Fruit fly (Drosophila melanogaster): ENCODE measurements around the gene CG13116.

CG13116 gene

DNA sequence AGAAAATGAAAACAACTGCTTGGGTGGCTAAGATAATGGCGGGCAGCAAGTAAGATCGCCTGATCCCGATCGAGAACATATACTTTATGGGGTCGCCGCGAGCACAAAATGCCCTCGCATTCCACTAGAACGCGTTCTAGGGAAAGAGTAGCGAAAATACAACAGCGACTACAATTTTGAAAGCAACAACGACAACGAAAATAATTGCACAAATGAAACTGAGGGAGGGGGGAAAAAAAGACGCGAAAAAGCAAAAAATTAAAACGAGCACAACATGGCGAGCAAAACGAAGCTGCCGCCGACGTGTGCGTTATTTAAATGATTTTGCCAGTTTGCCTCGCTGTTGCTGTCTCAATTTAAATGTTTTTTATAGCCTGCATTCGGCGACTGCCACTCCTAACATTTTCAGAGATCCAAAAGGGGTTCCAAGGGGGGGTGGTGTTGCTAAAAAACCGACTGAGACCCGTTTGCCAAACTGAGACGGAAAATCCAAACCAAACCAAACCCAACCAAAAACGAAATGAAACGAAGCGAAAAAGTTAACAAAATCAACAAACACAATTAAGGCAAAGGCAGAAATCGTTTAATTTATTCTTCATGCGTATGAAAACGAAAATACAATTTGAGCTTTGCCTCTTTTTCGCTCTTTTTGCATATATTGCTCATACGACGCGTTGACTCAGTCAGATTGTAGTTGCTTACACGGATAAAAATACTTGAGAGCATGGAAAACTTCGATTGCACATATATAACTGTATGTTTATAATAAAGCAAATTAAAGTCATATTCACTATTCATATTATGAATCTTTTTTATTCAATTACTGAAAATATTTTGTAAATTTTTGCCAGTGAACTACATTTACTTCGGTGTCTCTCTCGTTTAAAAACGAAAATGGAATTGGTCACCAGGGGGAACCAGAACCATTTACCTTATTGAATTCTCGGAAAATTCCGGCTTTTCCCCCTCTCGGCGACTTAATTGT lies 37.1 kb upstream of the CG13116 start (continued):
- TF ChIP-seq CG8089 (GFP tag; optimal IDR thresholded peaks at IDR 0.05), result no peak
- TF ChIP-seq gt (GFP tag; IDR thresholded peaks at IDR 0.05), result no peak
- TF ChIP-seq Atf3 (GFP tag; optimal IDR thresholded peaks at IDR 0.05), result no peak
- TF ChIP-seq NfI (GFP tag; optimal IDR thresholded peaks at IDR 0.05), result peak; percentile 56
- TF ChIP-seq Nf-YB (GFP tag; optimal IDR thresholded peaks at IDR 0.05), result peak; percentile 28
- peak; percentile 95 for TF ChIP-seq slbo (GFP tag; IDR thresholded peaks at IDR 0.05)
- no peak for TF ChIP-seq CG34224 (GFP tag; IDR thresholded peaks at IDR 0.05; ENCODE audit: partially characterized antibody)
- peak; percentile 38 for TF ChIP-seq Deaf1 (tag; optimal IDR thresholded peaks at IDR 0.05)
- TF ChIP-seq CG31365 (tag; optimal IDR thresholded peaks at IDR 0.05), result no peak
- TF ChIP-seq tll (GFP tag; optimal IDR thresholded peaks at IDR 0.05), result no peak
- TF ChIP-seq tio (GFP tag; optimal IDR thresholded peaks at IDR 0.05), result peak; percentile 49
- no peak for TF ChIP-seq CG1832 (GFP tag; optimal IDR thresholded peaks at IDR 0.05)
- no peak for TF ChIP-seq prd (optimal IDR thresholded peaks at IDR 0.05)
- TF ChIP-seq prd (GFP tag; IDR thresholded peaks at IDR 0.05), result peak; percentile 85
- TF ChIP-seq unc-4 (GFP tag; IDR thresholded peaks at IDR 0.05; ENCODE audit: partially characterized antibody), result no peak
- TF ChIP-seq CG4424 (GFP tag; optimal IDR thresholded peaks at IDR 0.05), result peak; percentile 26
- no peak for TF ChIP-seq CG7745 (tag; optimal IDR thresholded peaks at IDR 0.05)
- peak; percentile 81 for TF ChIP-seq CG14014 (GFP tag; IDR thresholded peaks at IDR 0.05)
- peak; percentile 78 for TF ChIP-seq vvl (GFP tag; IDR thresholded peaks at IDR 0.05)
- peak; percentile 53 for TF ChIP-seq scrt (GFP tag; optimal IDR thresholded peaks at IDR 0.05)
- no peak for TF ChIP-seq trh (GFP tag; optimal IDR thresholded peaks at IDR 0.05)
- TF ChIP-seq cg (GFP tag; optimal IDR thresholded peaks at IDR 0.05), result no peak
- no peak for TF ChIP-seq croc (GFP tag; conservative IDR thresholded peaks at IDR 0.05)
- no peak for TF ChIP-seq kah (GFP tag; optimal IDR thresholded peaks at IDR 0.05)
- TF ChIP-seq CG6813 (GFP tag; optimal IDR thresholded peaks at IDR 0.05), result no peak
- TF ChIP-seq CG9609 (GFP tag; optimal IDR thresholded peaks at IDR 0.05), result no peak
- TF ChIP-seq p53 (GFP tag; optimal IDR thresholded peaks at IDR 0.05), result no peak
- no peak for TF ChIP-seq CkIIα-i1 (GFP tag; IDR thresholded peaks at IDR 0.05)
- no peak for TF ChIP-seq sima (GFP tag; optimal IDR thresholded peaks at IDR 0.05)
- TF ChIP-seq pros (GFP tag; optimal IDR thresholded peaks at IDR 0.05), result no peak
- TF ChIP-seq nau (GFP tag; optimal IDR thresholded peaks at IDR 0.05), result peak; percentile 43
- TF ChIP-seq CG18764 (GFP tag; optimal IDR thresholded peaks at IDR 0.05), result peak; percentile 38
- peak; percentile 41 for TF ChIP-seq lbe (GFP tag; optimal IDR thresholded peaks at IDR 0.05)
- TF ChIP-seq esg (GFP tag; conservative IDR thresholded peaks at IDR 0.05), result peak; percentile 77
- TF ChIP-seq Doc2 (GFP tag; IDR thresholded peaks at IDR 0.05), result no peak
- TF ChIP-seq CG10431 (GFP tag; optimal IDR thresholded peaks at IDR 0.05), result no peak
- no peak for TF ChIP-seq NC2β (GFP tag; optimal IDR thresholded peaks at IDR 0.05)
- peak; percentile 34 for TF ChIP-seq CG18262 (tag; optimal IDR thresholded peaks at IDR 0.05)
- peak; percentile 51 for TF ChIP-seq CG12769 (tag; optimal IDR thresholded peaks at IDR 0.05)
- peak; percentile 29 for TF ChIP-seq nmo (GFP tag; optimal IDR thresholded peaks at IDR 0.05)
- TF ChIP-seq CG4854 (GFP tag; optimal IDR thresholded peaks at IDR 0.05), result peak; percentile 22
- TF ChIP-seq CG10147 (GFP tag; optimal IDR thresholded peaks at IDR 0.05), result peak; percentile 32
- TF ChIP-seq Max (GFP tag; optimal IDR thresholded peaks at IDR 0.05), result peak; percentile 49
- no peak for TF ChIP-seq psq (GFP tag; optimal IDR thresholded peaks at IDR 0.05)
- TF ChIP-seq schlank (tag; optimal IDR thresholded peaks at IDR 0.05), result peak; percentile 29
- TF ChIP-seq CG14860 (GFP tag; IDR thresholded peaks at IDR 0.05; ENCODE audit: partially characterized antibody), result no peak
- TF ChIP-seq MTF-1 (GFP tag; optimal IDR thresholded peaks at IDR 0.05; ENCODE audit: borderline replicate concordance), result no peak
- no peak for TF ChIP-seq Bgb (GFP tag; IDR thresholded peaks at IDR 0.05; ENCODE audit: partially characterized antibody)
